Worm (Caenorhabditis elegans) whole organism, L3 larva: ENCODE results near the gene C28H8.7.
A peak's percentile ranks its signal among the peaks of the same experiment; 100 is the strongest.

ENCODE experiments used
- ceh-82 ChIP-seq: fragments of 150-350 bp; optimal IDR thresholded peaks from 2 replicates; lab custom pipeline; 2014; ENCODE audit warnings: missing biosample characterization, missing genetic modification characterization
- lin-39 ChIP-seq: fragments of 150-350 bp; optimal IDR thresholded peaks from 2 replicates; lab custom pipeline; 2018; ENCODE audit warnings: missing biosample characterization, missing genetic modification reagents, missing genetic modification characterization
- mdl-1 ChIP-seq: fragments of 150-350 bp; optimal IDR thresholded peaks from 2 replicates; lab custom pipeline; 2014; ENCODE audit warnings: missing biosample characterization, missing genetic modification characterization
- nfya-1 ChIP-seq: sonication (generic microtip); optimal IDR thresholded peaks from 2 replicates; lab custom pipeline; 2017; ENCODE audit warnings: missing genetic modification characterization, mild to moderate bottlenecking, missing compliant biosample characterization, antibody characterized with exemption, moderate library complexity; ENCODE audit not compliant: insufficient read depth
- nhr-23 ChIP-seq: fragments of 150-350 bp; optimal IDR thresholded peaks from 2 replicates; lab custom pipeline; 2014; ENCODE audit warnings: missing biosample characterization, missing genetic modification reagents, missing genetic modification characterization
- nhr-28 ChIP-seq: fragments of 150-350 bp; optimal IDR thresholded peaks from 2 replicates; lab custom pipeline; 2014; ENCODE audit warnings: missing biosample characterization, missing genetic modification characterization

DNA sequence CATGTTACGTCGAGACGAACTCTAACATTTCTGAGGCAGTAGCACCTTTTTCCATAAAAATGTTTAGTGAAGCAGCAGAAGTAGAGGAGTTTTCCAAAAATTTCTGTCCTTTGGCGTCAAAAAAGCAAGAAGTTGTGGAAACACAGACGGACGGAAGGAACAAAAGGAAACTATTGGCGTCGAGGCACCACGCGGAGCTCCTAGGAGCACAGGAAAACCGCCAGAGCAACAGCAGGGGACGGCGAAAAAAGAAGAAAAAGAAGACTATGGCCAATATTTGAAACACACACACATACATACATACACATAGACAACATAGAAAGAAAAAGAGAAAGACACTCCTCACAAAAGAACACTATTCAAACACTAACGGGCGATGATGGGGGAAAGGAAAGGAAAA, 43.9 kb downstream of the C28H8.7 start:
- TF ChIP-seq ceh-82 (tag; lab: Kevin White, UChicago) (no peak), nhr-28 (tag; lab: Kevin White, UChicago) (no peak), nfya-1 (tag; lab: Kevin White, UChicago) (peak; percentile 23), nhr-23 (no peak), mdl-1 (tag; lab: Kevin White, UChicago) (no peak), lin-39 (tag; lab: Kevin White, UChicago) (no peak)
